Worm (Caenorhabditis elegans): ENCODE results near the gene sir-2.2.
A peak's percentile ranks its signal among the peaks of the same experiment; 100 is the strongest.

sir-2.2 gene

DNA sequence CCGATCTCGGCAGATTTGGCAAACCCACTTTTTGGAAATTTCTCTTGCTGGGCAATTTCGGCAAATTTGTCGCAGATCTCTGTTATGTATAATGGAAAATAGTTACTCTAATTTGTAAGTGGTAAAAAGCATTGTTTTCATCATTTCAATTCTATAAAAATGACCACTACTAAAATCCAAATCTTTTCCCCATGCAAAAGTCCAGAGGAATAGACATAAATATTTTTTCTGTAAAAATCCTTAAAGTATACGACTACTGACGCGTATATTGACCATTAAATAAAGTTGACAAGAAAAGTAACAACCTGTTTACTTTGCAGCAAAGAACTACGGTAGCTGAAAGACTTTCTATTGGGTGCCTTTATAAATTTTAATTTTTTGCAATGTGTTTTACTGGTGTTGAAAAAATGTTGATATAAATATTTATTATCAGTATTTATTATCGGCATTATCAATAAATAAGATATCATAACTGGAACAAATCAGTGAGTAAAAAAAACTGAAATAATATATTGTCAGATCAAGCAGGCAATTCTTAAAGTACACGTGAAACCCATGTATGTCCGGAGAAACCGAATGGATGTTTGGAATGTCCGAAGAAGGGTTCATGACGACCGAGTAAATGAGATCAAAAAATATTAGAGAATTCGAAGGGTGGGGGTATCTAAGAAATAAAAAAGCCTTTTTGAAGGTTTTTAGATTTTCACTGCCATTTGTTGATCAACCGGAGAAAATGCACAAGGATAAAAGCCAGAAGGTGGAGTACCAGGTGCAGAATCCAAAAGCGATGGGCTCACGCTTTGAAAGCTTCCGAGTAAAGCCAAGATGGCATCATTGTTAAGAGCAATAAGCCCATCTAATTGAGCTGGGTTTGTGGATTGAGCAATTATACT is 21.6 kb downstream of the sir-2.2 start (continued):
- TF ChIP-seq Y48G9A.11 (GFP tag; IDR thresholded peaks at IDR 0.05) = no peak
- no peak for TF ChIP-seq ceh-62 (tag; optimal IDR thresholded peaks at IDR 0.05)
- no peak for TF ChIP-seq dve-1 (tag; optimal IDR thresholded peaks at IDR 0.05; ENCODE audit: insufficient read depth)
- no peak for TF ChIP-seq lin-39 (tag; optimal IDR thresholded peaks at IDR 0.05)
- peak; percentile 88 for TF ChIP-seq ama-1 (optimal IDR thresholded peaks at IDR 0.05)
- TF ChIP-seq vab-7 (GFP tag; IDR thresholded peaks at IDR 0.05) = no peak
- no peak for TF ChIP-seq set-16 (GFP tag; IDR thresholded peaks at IDR 0.05)
- peak; percentile 75 for TF ChIP-seq mdt-29 (GFP tag; IDR thresholded peaks at IDR 0.05)
- 0 out of 2 replicates have a peak, but pooled peaks have one; percentile 42 for TF ChIP-seq snpc-1.2 (GFP tag; IDR thresholded peaks at IDR 0.05)
- no peak for TF ChIP-seq pqm-1 (tag; optimal IDR thresholded peaks at IDR 0.05)
- peak; percentile 9 for TF ChIP-seq ztf-7 (tag; optimal IDR thresholded peaks at IDR 0.05)
- 0 out of 2 replicates have a peak, but pooled peaks have one; percentile 26 for TF ChIP-seq php-3 (GFP tag; IDR thresholded peaks at IDR 0.05)
- TF ChIP-seq nhr-42 (GFP tag; IDR thresholded peaks at IDR 0.05) = 0 out of 2 replicates have a peak, but pooled peaks have one; percentile 28
- no peak for TF ChIP-seq unc-39 (tag; optimal IDR thresholded peaks at IDR 0.05)
- no peak for TF ChIP-seq R02D3.7 (tag; optimal IDR thresholded peaks at IDR 0.05)
- no peak for TF ChIP-seq F37D6.2 (tag; optimal IDR thresholded peaks at IDR 0.05)
- TF ChIP-seq hlh-30 (tag; optimal IDR thresholded peaks at IDR 0.05; ENCODE audit: insufficient read depth) = peak; percentile 45
- TF ChIP-seq jun-1 (tag; optimal IDR thresholded peaks at IDR 0.05) = no peak
- no peak for TF ChIP-seq F44E2.7 (GFP tag; IDR thresholded peaks at IDR 0.05)
- TF ChIP-seq tag-97 (GFP tag; IDR thresholded peaks at IDR 0.05) = no peak
- TF ChIP-seq dmd-9 (GFP tag; IDR thresholded peaks at IDR 0.05) = no peak
- no peak for TF ChIP-seq dpl-1 (GFP tag; optimal IDR thresholded peaks at IDR 0.05)
- no peak for TF ChIP-seq aly-2 (tag; optimal IDR thresholded peaks at IDR 0.05)
- no peak for TF ChIP-seq skn-1 (tag; optimal IDR thresholded peaks at IDR 0.05)
- no peak for TF ChIP-seq hmg-1.1 (GFP tag; IDR thresholded peaks at IDR 0.05)
- no peak for TF ChIP-seq tra-1 (GFP tag; IDR thresholded peaks at IDR 0.05)
- peak; percentile 38 for TF ChIP-seq spr-1 (tag; optimal IDR thresholded peaks at IDR 0.05)
- no peak for TF ChIP-seq attf-4 (tag; optimal IDR thresholded peaks at IDR 0.05)
- TF ChIP-seq F10B5.3 (tag; optimal IDR thresholded peaks at IDR 0.05) = no peak
- TF ChIP-seq arid-1 (GFP tag; conservative IDR thresholded peaks at IDR 0.05) = peak; percentile 62
- TF ChIP-seq F26F4.8 (GFP tag; conservative IDR thresholded peaks at IDR 0.05) = no peak
- peak; percentile 57 for TF ChIP-seq T20F7.1 (GFP tag; optimal IDR thresholded peaks at IDR 0.05)
- TF ChIP-seq ceh-44 (GFP tag; IDR thresholded peaks at IDR 0.05) = no peak
- no peak for TF ChIP-seq nhr-11 (tag; optimal IDR thresholded peaks at IDR 0.05)
- TF ChIP-seq fkh-10 (GFP tag; optimal IDR thresholded peaks at IDR 0.05) = no peak
- TF ChIP-seq zip-2 (tag; optimal IDR thresholded peaks at IDR 0.05) = peak; percentile 79
- TF ChIP-seq daf-19 (GFP tag; conservative IDR thresholded peaks at IDR 0.05) = no peak
- TF ChIP-seq lin-13 (GFP tag; optimal IDR thresholded peaks at IDR 0.05) = peak; percentile 8
- TF ChIP-seq sdz-12 (GFP tag; optimal IDR thresholded peaks at IDR 0.05) = no peak
- TF ChIP-seq daf-12 (tag; optimal IDR thresholded peaks at IDR 0.05) = no peak
- TF ChIP-seq lim-7 (GFP tag; IDR thresholded peaks at IDR 0.05) = no peak
- peak; percentile 73 for TF ChIP-seq gei-8 (GFP tag; optimal IDR thresholded peaks at IDR 0.05)
- TF ChIP-seq ceh-28 (tag; optimal IDR thresholded peaks at IDR 0.05) = no peak
- peak; percentile 90 for TF ChIP-seq T26A8.4 (GFP tag; IDR thresholded peaks at IDR 0.05)
- TF ChIP-seq lsy-2 (tag; optimal IDR thresholded peaks at IDR 0.05) = peak in 1 of 2 experiments; percentile 81
- TF ChIP-seq ztf-11 (tag; optimal IDR thresholded peaks at IDR 0.05) = no peak
- TF ChIP-seq rbr-2 (tag; optimal IDR thresholded peaks at IDR 0.05) = no peak
- TF ChIP-seq egl-43 (GFP tag; IDR thresholded peaks at IDR 0.05) = no peak
- peak; percentile 3; the same call in 1 of the 2 replicates for TF ChIP-seq madf-9 (GFP tag; conservative IDR thresholded peaks at IDR 0.05)
- no peak for TF ChIP-seq lir-3 (tag; optimal IDR thresholded peaks at IDR 0.05)
- peak; percentile 39 for TF ChIP-seq nhr-48 (tag; optimal IDR thresholded peaks at IDR 0.05)
